Worm (Caenorhabditis elegans): Measurements from ENCODE around the gene gcy-31.

DNA sequence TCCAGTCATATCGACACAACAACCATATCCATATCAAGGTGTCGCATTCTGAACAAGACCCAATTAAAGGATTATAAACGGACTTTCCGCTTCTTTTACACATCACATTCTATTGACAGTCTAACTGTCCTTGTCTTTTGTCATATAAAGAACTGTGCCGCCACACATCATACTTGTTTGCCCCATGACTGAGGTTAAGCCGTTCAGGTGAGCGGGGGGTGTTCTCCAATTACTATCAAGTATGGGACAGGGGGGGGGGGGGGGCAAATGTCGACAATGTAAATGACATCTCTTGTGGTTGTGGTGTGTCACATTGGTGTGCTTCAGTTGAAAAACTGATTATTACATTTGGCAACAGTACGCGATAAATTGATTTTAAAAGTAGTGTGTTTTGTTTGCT lies 6.5 kb upstream of the gcy-31 start:
- TF ChIP-seq snpc-4 (tag; optimal IDR thresholded peaks at IDR 0.05) (no peak), mep-1 (tag; optimal IDR thresholded peaks at IDR 0.05) (no peak), pag-3 (tag; optimal IDR thresholded peaks at IDR 0.05; ENCODE audit: borderline replicate concordance, insufficient read depth) (no peak), nhr-12 (tag; optimal IDR thresholded peaks at IDR 0.05) (no peak), zag-1 (tag; optimal IDR thresholded peaks at IDR 0.05) (no peak)
